Worm (Caenorhabditis elegans): ENCODE results near the gene M163.5.

- TF ChIP-seq dao-5 (tag; optimal IDR thresholded peaks at IDR 0.05): no peak
- TF ChIP-seq him-1 (tag; optimal IDR thresholded peaks at IDR 0.05): peak; percentile 4
Measured at ce11 chrX:14480248-14480647, 6.4 kb downstream of the M163.5 start, which contains the start of gene gfi-3.

Data from whole organism, L4/young adult.